Worm (Caenorhabditis elegans) whole organism, late embryonic: ENCODE data around the gene F41C3.2.

Experiments used
- C08G9.2 ChIP-seq: sonication (generic microtip); optimal IDR thresholded peaks from 2 replicates; lab custom pipeline; 2016; ENCODE audit warnings: mild to moderate bottlenecking, missing genetic modification characterization, moderate library complexity, missing compliant biosample characterization
- K02D7.2 ChIP-seq: sonication (generic microtip); optimal IDR thresholded peaks from 2 replicates; lab custom pipeline; 2017; ENCODE audit warnings: mild to moderate bottlenecking, missing genetic modification characterization, missing compliant biosample characterization
- ama-1 ChIP-seq: fragments of 150-350 bp; optimal IDR thresholded peaks from 2 replicates; lab custom pipeline; 2014
- ceh-22 ChIP-seq: sonication (generic microtip); optimal IDR thresholded peaks from 2 replicates; lab custom pipeline; 2017; ENCODE audit warnings: missing biosample characterization, missing genetic modification characterization
- ceh-34 ChIP-seq: sonication (generic microtip); optimal IDR thresholded peaks from 2 replicates; lab custom pipeline; 2016; ENCODE audit warnings: mild to moderate bottlenecking, missing genetic modification characterization, missing compliant biosample characterization
- ceh-6 ChIP-seq: fragments of 200-800 bp; sonication (Bioruptor generic); optimal IDR thresholded peaks from 2 replicates; lab custom pipeline; 2018; ENCODE audit warnings: mild to moderate bottlenecking, missing genetic modification characterization, missing compliant biosample characterization
- che-1 ChIP-seq: sonication (generic microtip); optimal IDR thresholded peaks from 2 replicates; lab custom pipeline; 2016; ENCODE audit warnings: mild to moderate bottlenecking, missing genetic modification characterization, missing compliant biosample characterization
- dve-1 ChIP-seq: sonication (generic microtip); optimal IDR thresholded peaks from 2 replicates; lab custom pipeline; 2017; ENCODE audit warnings: antibody characterized with exemption, mild to moderate bottlenecking, missing genetic modification characterization, missing compliant biosample characterization
- elt-2 ChIP-seq: sonication (generic microtip); optimal IDR thresholded peaks from 2 replicates; lab custom pipeline; 2016; ENCODE audit warnings: missing genetic modification reagents, missing genetic modification characterization, missing compliant biosample characterization
- elt-4 ChIP-seq: sonication (generic microtip); optimal IDR thresholded peaks from 2 replicates; lab custom pipeline; 2016; ENCODE audit warnings: missing genetic modification characterization, missing compliant biosample characterization
- ets-4 ChIP-seq: sonication (generic microtip); optimal IDR thresholded peaks from 2 replicates; lab custom pipeline; 2016; ENCODE audit warnings: missing genetic modification characterization, missing compliant biosample characterization
- eyg-1 ChIP-seq: sonication (generic microtip); optimal IDR thresholded peaks from 2 replicates; lab custom pipeline; 2016; ENCODE audit warnings: missing genotype, missing genetic modification characterization, missing compliant biosample characterization
- fax-1 ChIP-seq: sonication (generic microtip); optimal IDR thresholded peaks from 2 replicates; lab custom pipeline; 2016; ENCODE audit warnings: missing genotype, missing genetic modification characterization, missing compliant biosample characterization
- fkh-10 ChIP-seq: fragments of 150-350 bp; optimal IDR thresholded peaks from 2 replicates; lab custom pipeline; 2014; ENCODE audit warnings: missing biosample characterization, missing genetic modification reagents, missing genetic modification characterization
- gmeb-2 ChIP-seq: sonication (generic microtip); optimal IDR thresholded peaks from 2 replicates; lab custom pipeline; 2016; ENCODE audit warnings: missing genetic modification characterization, inconsistent platforms, missing compliant biosample characterization
- hlh-15 ChIP-seq: sonication (generic microtip); optimal IDR thresholded peaks from 2 replicates; lab custom pipeline; 2016; ENCODE audit warnings: missing genetic modification characterization, missing compliant biosample characterization
- hlh-6 ChIP-seq: sonication (generic microtip); optimal IDR thresholded peaks from 2 replicates; lab custom pipeline; 2016; ENCODE audit warnings: missing genotype, missing genetic modification characterization, missing compliant biosample characterization
- hlh-8 ChIP-seq: sonication (generic microtip); optimal IDR thresholded peaks from 2 replicates; lab custom pipeline; 2016; ENCODE audit warnings: missing genotype, missing genetic modification characterization, missing compliant biosample characterization
- lin-11 ChIP-seq: fragments of 200-800 bp; sonication (Bioruptor generic); optimal IDR thresholded peaks from 2 replicates; lab custom pipeline; 2018; ENCODE audit warnings: mild to moderate bottlenecking, missing genetic modification characterization, missing compliant biosample characterization
- madf-2 ChIP-seq: sonication (generic microtip); optimal IDR thresholded peaks from 2 replicates; lab custom pipeline; 2017; ENCODE audit warnings: missing genetic modification characterization, missing compliant biosample characterization
- nfya-1 ChIP-seq: sonication (generic microtip); optimal IDR thresholded peaks from 2 replicates; lab custom pipeline; 2017; ENCODE audit warnings: missing genetic modification characterization, mild to moderate bottlenecking, missing compliant biosample characterization, antibody characterized with exemption, moderate library complexity
- pag-3 ChIP-seq: sonication (generic microtip); optimal IDR thresholded peaks from 2 replicates; lab custom pipeline; 2016; ENCODE audit warnings: missing compliant biosample characterization, missing genetic modification characterization, borderline replicate concordance
- pax-1 ChIP-seq: fragments of 150-350 bp; optimal IDR thresholded peaks from 2 replicates; lab custom pipeline; 2014; ENCODE audit warnings: missing biosample characterization, missing genetic modification characterization
- pha-2 ChIP-seq: sonication (generic microtip); optimal IDR thresholded peaks from 2 replicates; lab custom pipeline; 2017; ENCODE audit warnings: mild to moderate bottlenecking, missing genetic modification characterization, missing compliant biosample characterization
- pha-4 ChIP-seq: fragments of 150-350 bp; optimal IDR thresholded peaks from 2 replicates; lab custom pipeline; 2018; ENCODE audit warnings: missing biosample characterization, missing genetic modification reagents, missing genetic modification characterization
- pros-1 ChIP-seq: fragments of 150-350 bp; optimal IDR thresholded peaks from 2 replicates; lab custom pipeline; 2014; ENCODE audit warnings: missing biosample characterization, missing genetic modification reagents, missing genetic modification characterization
- ref-2 ChIP-seq: sonication (generic microtip); optimal IDR thresholded peaks from 2 replicates; lab custom pipeline; 2016; ENCODE audit warnings: missing genetic modification characterization, missing compliant biosample characterization
- sdc-2 ChIP-seq: sonication (generic microtip); optimal IDR thresholded peaks from 2 replicates; lab custom pipeline; 2016; ENCODE audit warnings: missing genotype, missing genetic modification characterization, missing compliant biosample characterization
- sox-2 ChIP-seq: fragments of 200-800 bp; sonication (Bioruptor generic); IDR thresholded peaks from 2 replicates; pipeline ENCODE4 v1.3.6; 2022; ENCODE audit warnings: missing genetic modification reagents, missing genetic modification characterization, missing compliant biosample characterization
- sox-4 ChIP-seq: sonication (generic microtip); optimal IDR thresholded peaks from 2 replicates; lab custom pipeline; 2017; ENCODE audit warnings: mild to moderate bottlenecking, missing genetic modification characterization, inconsistent platforms, missing compliant biosample characterization
- tbx-7 ChIP-seq: sonication (generic microtip); optimal IDR thresholded peaks from 2 replicates; lab custom pipeline; 2016; ENCODE audit warnings: missing genotype, missing genetic modification characterization, missing compliant biosample characterization
- ttx-3 ChIP-seq: sonication (generic microtip); optimal IDR thresholded peaks from 2 replicates; lab custom pipeline; 2016; ENCODE audit warnings: missing genetic modification reagents, missing genetic modification characterization, missing compliant biosample characterization
- unc-3 ChIP-seq, 2 experiments: fragments of 200-800 bp in 1 of 2; sonication (Bioruptor generic) in 1 of 2; sonication (generic microtip) in 1 of 2; conservative IDR thresholded peaks in 1 of 2; optimal IDR thresholded peaks in 1 of 2; 2 replicates each; pipeline versions ENCODE4 v1.3.6 to Lab custom; 2016 to 2022; ENCODE audit warnings: missing compliant biosample characterization in 2 of 2, missing genetic modification characterization in 2 of 2, missing genetic modification reagents in 1 of 2
- unc-42 ChIP-seq: sonication (generic microtip); optimal IDR thresholded peaks from 2 replicates; lab custom pipeline; 2016; ENCODE audit warnings: missing genotype, missing genetic modification characterization, missing compliant biosample characterization
- unc-86 ChIP-seq: sonication (generic microtip); optimal IDR thresholded peaks from 2 replicates; lab custom pipeline; 2016; ENCODE audit warnings: missing genetic modification characterization, missing compliant biosample characterization
- zip-5 ChIP-seq: sonication (generic microtip); optimal IDR thresholded peaks from 2 replicates; lab custom pipeline; 2016; ENCODE audit warnings: missing genetic modification characterization, missing compliant biosample characterization

The F41C3.2 gene

DNA sequence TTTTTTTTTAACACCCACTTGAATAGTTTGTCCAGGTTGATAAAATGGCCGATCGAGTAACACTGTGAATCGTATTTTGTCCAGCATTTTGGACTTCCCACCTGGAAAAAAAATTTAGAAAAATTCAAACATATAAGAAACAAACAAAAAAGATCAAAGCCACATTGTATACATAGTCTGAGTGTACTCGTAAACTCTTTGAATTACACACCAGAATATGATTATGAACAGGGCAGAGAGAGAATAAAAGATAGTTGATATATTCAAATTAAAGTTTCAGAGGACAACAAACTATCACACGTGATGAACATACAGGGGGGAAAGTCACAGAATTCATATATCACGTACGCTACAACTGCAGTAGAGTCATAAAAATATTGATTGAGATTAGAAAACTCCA lies 16.5 kb downstream of the F41C3.2 start, which contains the start of gene ttm-2:
TSS of gene ttm-2 (minus strand) at position 101 of the 400 bp plus-strand sequence.
- TF ChIP-seq lin-11 (tag; lab: Kevin White, UChicago) (no peak), C08G9.2 (tag; lab: Kevin White, UChicago) (no peak), tbx-7 (tag; lab: Kevin White, UChicago) (no peak), pha-4 (tag; lab: Kevin White, UChicago) (no peak), che-1 (tag; lab: Kevin White, UChicago) (no peak), nfya-1 (no peak), sdc-2 (tag; lab: Kevin White, UChicago) (no peak), dve-1 (no peak), madf-2 (tag; lab: Kevin White, UChicago) (no peak), sox-2 (no peak), hlh-15 (tag; lab: Kevin White, UChicago) (no peak), pag-3 (tag; lab: Kevin White, UChicago) (no peak), ceh-22 (no peak), unc-3 (GFP tag; conservative IDR thresholded peaks at IDR 0.05; lab: Robert Waterston, UW) (no peak), unc-3 (tag; optimal IDR thresholded peaks at IDR 0.05; lab: Kevin White, UChicago) (no peak), elt-4 (tag; lab: Kevin White, UChicago) (no peak)

DNA sequence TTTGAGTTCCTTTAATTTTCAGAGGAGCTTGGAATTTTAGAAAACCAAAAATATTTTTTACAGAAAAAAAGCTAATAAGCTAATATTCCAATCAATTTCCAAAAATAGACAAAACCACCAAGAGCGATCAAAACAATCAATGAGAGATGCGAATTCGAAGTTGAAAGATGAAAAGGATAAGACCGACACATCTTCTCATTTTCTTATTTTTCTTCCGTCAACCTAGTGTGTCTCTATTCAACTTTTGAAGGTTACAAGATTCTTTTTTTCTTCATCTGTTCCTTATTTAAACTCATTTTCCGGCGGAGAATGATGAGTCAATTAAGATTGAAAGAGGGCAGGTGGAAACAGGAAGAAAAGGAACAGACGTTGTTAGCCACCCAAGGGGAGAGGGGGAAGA lies 17.8 kb downstream of the F41C3.2 start:
- no peak for TF ChIP-seq ceh-6 (GFP tag; lab: Kevin White, UChicago)
- no peak for TF ChIP-seq pros-1 (tag; lab: Kevin White, UChicago)
- no peak for TF ChIP-seq elt-2 (tag; lab: Kevin White, UChicago)
- TF ChIP-seq ref-2: no peak
- TF ChIP-seq hlh-8: no peak
- TF ChIP-seq pag-3 (tag; lab: Kevin White, UChicago): no peak
- TF ChIP-seq sox-4: no peak
- no peak for TF ChIP-seq unc-86 (tag; lab: Kevin White, UChicago)
- no peak for TF ChIP-seq nfya-1
- no peak for TF ChIP-seq fax-1 (tag; lab: Kevin White, UChicago)
- no peak for TF ChIP-seq pax-1 (tag; lab: Kevin White, UChicago)

ce11 chrII:4769096-4769495 lies 19.3 kb downstream of the F41C3.2 start:
- TF ChIP-seq elt-2 (tag; lab: Kevin White, UChicago) (no peak), ceh-34 (tag; lab: Kevin White, UChicago) (no peak), ets-4 (tag; lab: Kevin White, UChicago) (no peak), pha-2 (tag; lab: Kevin White, UChicago) (no peak), ttx-3 (tag; lab: Kevin White, UChicago) (no peak), zip-5 (tag; lab: Kevin White, UChicago) (no peak), tbx-7 (tag; lab: Kevin White, UChicago) (no peak), hlh-6 (tag; lab: Kevin White, UChicago) (no peak), K02D7.2 (tag; lab: Kevin White, UChicago) (no peak), ama-1 (lab: Kevin White, UChicago) (no peak), fkh-10 (GFP tag; lab: Kevin White, UChicago) (no peak), ref-2 (no peak)
- TF ChIP-seq, all 69 proteins: peak for 0

ce11 chrII:4769886-4770285 lies 20.1 kb downstream of the F41C3.2 start:
- TF ChIP-seq gmeb-2 (tag; lab: Kevin White, UChicago) (no peak), madf-2 (tag; lab: Kevin White, UChicago) (no peak), che-1 (tag; lab: Kevin White, UChicago) (no peak), unc-42 (no peak), eyg-1 (tag; lab: Kevin White, UChicago) (no peak), elt-2 (tag; lab: Kevin White, UChicago) (peak; percentile 97), ttx-3 (tag; lab: Kevin White, UChicago) (no peak)
- TF ChIP-seq, all 69 proteins: peak for 1
